Worm (Caenorhabditis elegans) whole organism, L1 larva: ENCODE data around the gene C03H5.3.

Experiments
- dpl-1 ChIP-seq, 3 experiments: fragments of 150-350 bp in 2 of 3; sonication (generic microtip) in 1 of 3; optimal IDR thresholded peaks; 2 replicates each; lab custom pipeline; 2014 to 2017; ENCODE audit warnings: missing biosample characterization in 3 of 3, missing genetic modification characterization in 3 of 3, missing genetic modification reagents in 3 of 3
- egl-27 ChIP-seq, 2 experiments: fragments of 150-350 bp in 1 of 2; sonication (generic microtip); optimal IDR thresholded peaks; 3 replicates each; lab custom pipeline; 2017 to 2018; ENCODE audit warnings: missing biosample characterization in 2 of 2, missing genetic modification characterization in 2 of 2, missing genetic modification reagents in 2 of 2
- hlh-4 ChIP-seq: sonication (generic microtip); optimal IDR thresholded peaks from 2 replicates; lab custom pipeline; 2016; ENCODE audit warnings: mild to moderate bottlenecking, missing genetic modification characterization, missing compliant biosample characterization
- jun-1 ChIP-seq: fragments of 150-350 bp; optimal IDR thresholded peaks from 2 replicates; lab custom pipeline; 2014; ENCODE audit warnings: missing biosample characterization, missing genetic modification reagents, missing genetic modification characterization
- nhr-11 ChIP-seq: fragments of 150-350 bp; optimal IDR thresholded peaks from 2 replicates; lab custom pipeline; 2014; ENCODE audit warnings: missing biosample characterization, missing genetic modification characterization

- TF ChIP-seq jun-1 (no peak), dpl-1 (GFP tag; optimal IDR thresholded peaks at IDR 0.05; lab: Kevin White, UChicago) (no peak), nhr-11 (tag; lab: Kevin White, UChicago) (no peak), egl-27 (tag; optimal IDR thresholded peaks at IDR 0.05; lab: Kevin White, UChicago) (no peak), hlh-4 (no peak)
Measured at ce11 chrII:340714-341113, 45.2 kb upstream of the C03H5.3 start.
